Worm (Caenorhabditis elegans) whole organism, young adult: ENCODE measurements around the gene T05A7.3.
A peak's percentile ranks its signal among the peaks of the same experiment; 100 is the strongest.
"Not testable (repeated sequence)": the region's sequence is repeated elsewhere in the genome, so short reads cannot be mapped to it uniquely, and the experiment has no call there.

Experiments used
- B0261.1 ChIP-seq: sonication (generic microtip); optimal IDR thresholded peaks from 2 replicates; lab custom pipeline; 2016; ENCODE audit warnings: mild to moderate bottlenecking, missing genetic modification characterization, moderate library complexity, missing compliant biosample characterization
- T07F8.4 ChIP-seq: sonication (generic microtip); optimal IDR thresholded peaks from 2 replicates; lab custom pipeline; 2016; ENCODE audit warnings: mild to moderate bottlenecking, missing genetic modification characterization, moderate library complexity, missing compliant biosample characterization
- T26A5.8 ChIP-seq: sonication (generic microtip); optimal IDR thresholded peaks from 2 replicates; lab custom pipeline; 2016; ENCODE audit warnings: missing genetic modification characterization, missing compliant biosample characterization
- athp-1 ChIP-seq: sonication (generic microtip); optimal IDR thresholded peaks from 2 replicates; lab custom pipeline; 2017; ENCODE audit warnings: mild to moderate bottlenecking, missing genetic modification characterization, missing compliant biosample characterization
- attf-3 ChIP-seq: fragments of 200-800 bp; sonication (Bioruptor generic); conservative IDR thresholded peaks from 2 replicates; pipeline ENCODE4 v1.3.6; 2022; ENCODE audit warnings: missing genetic modification reagents, missing genetic modification characterization, missing compliant biosample characterization
- ceh-100 ChIP-seq: fragments of 200-800 bp; sonication (Bioruptor generic); IDR thresholded peaks from 2 replicates; pipeline ENCODE4 v1.3.6; 2022; ENCODE audit warnings: missing genetic modification reagents, missing genetic modification characterization, missing compliant biosample characterization
- die-1 ChIP-seq: sonication (generic microtip); optimal IDR thresholded peaks from 2 replicates; lab custom pipeline; 2016; ENCODE audit warnings: missing genotype, mild to moderate bottlenecking, missing genetic modification characterization, missing compliant biosample characterization
- lin-54 ChIP-seq: fragments of 200-800 bp; sonication (Bioruptor generic); optimal IDR thresholded peaks from 2 replicates; lab custom pipeline; 2018; ENCODE audit warnings: mild to moderate bottlenecking, missing genetic modification characterization, missing compliant biosample characterization
- nhr-179 ChIP-seq: sonication (generic microtip); optimal IDR thresholded peaks from 2 replicates; lab custom pipeline; 2016; ENCODE audit warnings: mild to moderate bottlenecking, missing genetic modification characterization, missing compliant biosample characterization
- sea-2 ChIP-seq: fragments of 200-800 bp; sonication (Bioruptor generic); IDR thresholded peaks from 2 replicates; pipeline ENCODE4 v1.3.6; 2022; ENCODE audit warnings: missing genetic modification characterization, missing compliant biosample characterization
- snpc-4 ChIP-seq, 5 experiments: fragments of 150-350 bp in 1 of 5; sonication (generic microtip) in 4 of 5; optimal IDR thresholded peaks; 2 replicates each; lab custom pipeline; 2014 to 2018; ENCODE audit warnings: missing genetic modification characterization in 5 of 5, missing biosample characterization in 3 of 5, antibody characterized with exemption in 2 of 5, mild to moderate bottlenecking in 2 of 5, missing compliant biosample characterization in 2 of 5, missing genotype in 2 of 5, moderate library complexity in 2 of 5, missing genetic modification reagents in 1 of 5
- somi-1 ChIP-seq: fragments of 200-800 bp; sonication (Bioruptor generic); optimal IDR thresholded peaks from 2 replicates; lab custom pipeline; 2018; ENCODE audit warnings: mild to moderate bottlenecking, missing genetic modification characterization, missing compliant biosample characterization

ce11 chrII:4701482-4702119 lies 26.0 kb downstream of the T05A7.3 start, which contains the start of gene unc-85:
- not testable (repeated sequence) for TF ChIP-seq nhr-179; T26A5.8 (tag; lab: Kevin White, UChicago); T07F8.4; snpc-4 (GFP tag; optimal IDR thresholded peaks at IDR 0.05; lab: Kevin White, UChicago); sea-2; B0261.1 (tag; lab: Kevin White, UChicago); somi-1 (GFP tag; lab: Kevin White, UChicago)
- TF ChIP-seq athp-1 (tag; lab: Kevin White, UChicago), result peak; percentile 46
- peak; percentile 20 to 66 (median 58) for TF ChIP-seq snpc-4 (tag; optimal IDR thresholded peaks at IDR 0.05; lab: Kevin White, UChicago)
- TF ChIP-seq lin-54 (GFP tag; lab: Kevin White, UChicago), result peak; percentile 86
- peak; percentile 28 for TF ChIP-seq die-1 (tag; lab: Kevin White, UChicago)
- TF ChIP-seq ceh-100 (GFP tag; lab: Robert Waterston, UW), result peak; percentile 97
- peak; percentile 84 for TF ChIP-seq attf-3 (GFP tag; lab: Robert Waterston, UW)
